Worm (Caenorhabditis elegans) whole organism, mixed stage, embryonic: ENCODE measurements around the gene fbxc-25.

Experiments used
- pha-4 ChIP-seq: fragments of 150-350 bp; optimal IDR thresholded peaks from 2 replicates; lab custom pipeline; 2018; ENCODE audit warnings: missing biosample characterization, missing genetic modification reagents, missing genetic modification characterization
- snpc-4 ChIP-seq: fragments of 150-350 bp; optimal IDR thresholded peaks from 2 replicates; lab custom pipeline; 2014; ENCODE audit warnings: missing biosample characterization, missing genetic modification characterization
- ztf-11 ChIP-seq: fragments of 150-350 bp; optimal IDR thresholded peaks from 2 replicates; lab custom pipeline; 2014; ENCODE audit warnings: missing biosample characterization, missing genetic modification characterization

DNA sequence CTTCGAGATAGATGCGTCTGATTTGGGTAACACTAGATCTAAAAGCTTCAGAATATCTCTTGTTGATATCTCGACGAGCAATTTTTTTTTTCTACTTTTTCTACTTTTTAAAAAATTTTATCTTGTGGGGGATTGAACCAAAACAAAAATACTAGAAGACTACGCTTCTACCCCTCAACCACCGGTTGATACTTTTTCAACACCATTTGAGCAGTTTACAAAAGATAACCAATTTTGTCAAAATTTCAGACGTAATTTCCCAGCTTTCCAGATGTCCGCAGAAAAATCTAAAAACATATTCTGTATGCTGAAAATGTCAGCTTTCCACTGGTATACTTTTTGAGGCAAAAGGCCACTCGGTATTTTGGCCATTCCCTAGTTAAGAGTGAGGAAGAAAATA lies 8.5 kb upstream of the fbxc-25 start:
- TF ChIP-seq pha-4 (tag; lab: Kevin White, UChicago) (no peak), ztf-11 (tag; lab: Kevin White, UChicago) (no peak), snpc-4 (no peak)
